Worm (Caenorhabditis elegans) whole organism, late embryonic: ENCODE measurements around the gene moma-1.

ENCODE experiments used
- ama-1 ChIP-seq: fragments of 150-350 bp; optimal IDR thresholded peaks from 2 replicates; lab custom pipeline; 2014
- ceh-14 ChIP-seq: sonication (generic microtip); optimal IDR thresholded peaks from 2 replicates; lab custom pipeline; 2016; ENCODE audit warnings: missing genotype, missing genetic modification characterization, missing compliant biosample characterization
- nhr-11 ChIP-seq: fragments of 150-350 bp; optimal IDR thresholded peaks from 2 replicates; lab custom pipeline; 2014; ENCODE audit warnings: missing biosample characterization, missing genetic modification characterization

- TF ChIP-seq ceh-14 (tag; lab: Kevin White, UChicago) (no peak), ama-1 (no peak), nhr-11 (tag; lab: Kevin White, UChicago) (no peak)
Measured at ce11 chrIII:839491-839890, 12.7 kb downstream of the moma-1 start, which contains the start of gene dos-3.
